Fruit fly (Drosophila melanogaster) whole organism, wandering third instar larva: Measurements from ENCODE around the gene Fur1.

Source experiments
- Hnf4 ChIP-seq: fragments of 200-800 bp; sonication (Bioruptor generic); optimal IDR thresholded peaks from 2 replicates; lab custom pipeline; 2016; ENCODE audit warnings: missing biosample characterization, mild to moderate bottlenecking, missing genetic modification characterization
- lola ChIP-seq: fragments of >200 bp; optimal IDR thresholded peaks from 2 replicates; lab custom pipeline; 2017; ENCODE audit warnings: missing biosample characterization, missing genetic modification characterization

DNA sequence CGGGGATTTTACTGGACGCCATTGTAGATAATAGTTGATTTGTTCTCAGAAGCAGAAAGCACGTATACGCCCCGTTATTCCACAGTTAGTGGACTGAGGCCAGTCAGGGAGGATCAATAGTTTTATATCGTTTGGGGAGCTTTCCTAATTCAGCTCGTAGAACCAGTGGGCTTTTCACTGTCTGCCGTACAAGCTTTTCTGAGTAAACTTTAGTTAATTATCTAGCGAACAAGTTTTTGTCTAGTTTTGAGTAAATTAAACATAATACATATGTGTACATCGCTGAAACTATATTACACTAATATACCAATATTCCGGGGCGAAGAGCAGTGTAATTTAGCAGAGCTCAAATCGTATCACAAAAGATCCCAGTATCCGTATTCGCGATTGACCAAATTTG is 150.2 kb downstream of the Fur1 start, which contains the start of gene CG10562:
- TF ChIP-seq lola (GFP tag; lab: Kevin White, UChicago) (no peak), Hnf4 (no peak)
